Worm (Caenorhabditis elegans): ENCODE data around the gene teg-1.

- no peak for TF ChIP-seq unc-55 (GFP tag; optimal IDR thresholded peaks at IDR 0.05)
- TF ChIP-seq nhr-77 (tag; optimal IDR thresholded peaks at IDR 0.05): no peak
Observed at ce11 chrIII:11289876-11290275, 28.2 kb downstream of the teg-1 start.

Measured in whole organism, L2 larva.